Worm (Caenorhabditis elegans) whole organism, young adult: Measurements from ENCODE around the gene cpr-2.

Source experiments
- B0035.1 ChIP-seq: sonication (generic microtip); optimal IDR thresholded peaks from 2 replicates; lab custom pipeline; 2016; ENCODE audit warnings: missing genetic modification characterization, mild to moderate bottlenecking, missing compliant biosample characterization, missing genotype, missing genetic modification reagents
- C06A6.2 ChIP-seq: fragments of 200-800 bp; sonication (Bioruptor generic); conservative IDR thresholded peaks from 2 replicates; pipeline ENCODE4 v1.3.6; 2022; ENCODE audit warnings: missing genetic modification characterization, missing compliant biosample characterization
- F22D6.2 ChIP-seq: sonication (generic microtip); optimal IDR thresholded peaks from 2 replicates; lab custom pipeline; 2016; ENCODE audit warnings: mild to moderate bottlenecking, missing genetic modification characterization, missing compliant biosample characterization
- F52B5.7 ChIP-seq: sonication (generic microtip); optimal IDR thresholded peaks from 2 replicates; lab custom pipeline; 2016; ENCODE audit warnings: mild to moderate bottlenecking, missing genetic modification characterization, missing compliant biosample characterization
- F55B11.4 ChIP-seq: sonication (generic microtip); optimal IDR thresholded peaks from 2 replicates; lab custom pipeline; 2016; ENCODE audit warnings: missing compliant biosample characterization, missing genetic modification characterization, borderline replicate concordance; ENCODE audit not compliant: insufficient read depth
- K12H6.12 ChIP-seq: fragments of 200-800 bp; sonication (Bioruptor generic); optimal IDR thresholded peaks from 2 replicates; lab custom pipeline; 2018; ENCODE audit warnings: mild to moderate bottlenecking, missing genetic modification characterization, missing compliant biosample characterization
- T26A5.8 ChIP-seq: sonication (generic microtip); optimal IDR thresholded peaks from 2 replicates; lab custom pipeline; 2016; ENCODE audit warnings: missing genetic modification characterization, missing compliant biosample characterization
- Y56A3A.18 ChIP-seq: fragments of 200-800 bp; sonication (Bioruptor generic); IDR thresholded peaks from 2 replicates; pipeline ENCODE4 v1.3.6; 2022; ENCODE audit warnings: missing genetic modification reagents, missing genetic modification characterization, missing compliant biosample characterization
- Y79H2A.3 ChIP-seq: fragments of 200-800 bp; sonication (Bioruptor generic); conservative IDR thresholded peaks from 2 replicates; pipeline ENCODE4 v1.3.6; 2022; ENCODE audit warnings: missing genetic modification reagents, missing genetic modification characterization, missing compliant biosample characterization
- akir-1 ChIP-seq: fragments of 200-800 bp; sonication (Bioruptor generic); optimal IDR thresholded peaks from 2 replicates; lab custom pipeline; 2018; ENCODE audit warnings: mild to moderate bottlenecking, missing genetic modification characterization, moderate library complexity, missing compliant biosample characterization
- aptf-2 ChIP-seq: fragments of 200-800 bp; sonication (Bioruptor generic); conservative IDR thresholded peaks from 2 replicates; pipeline ENCODE4 v1.3.6; 2022; ENCODE audit warnings: missing genetic modification reagents, missing genetic modification characterization, missing compliant biosample characterization
- athp-1 ChIP-seq: sonication (generic microtip); optimal IDR thresholded peaks from 2 replicates; lab custom pipeline; 2017; ENCODE audit warnings: mild to moderate bottlenecking, missing genetic modification characterization, missing compliant biosample characterization
- attf-6 ChIP-seq: fragments of 200-800 bp; sonication (Bioruptor generic); IDR thresholded peaks from 2 replicates; pipeline ENCODE4 v1.3.6; 2022; ENCODE audit warnings: missing genetic modification reagents, missing genetic modification characterization, missing compliant biosample characterization
- ccch-3 ChIP-seq: fragments of 200-800 bp; sonication (Bioruptor generic); optimal IDR thresholded peaks from 2 replicates; lab custom pipeline; 2018; ENCODE audit warnings: mild to moderate bottlenecking, missing genetic modification characterization, missing compliant biosample characterization
- cebp-1 ChIP-seq, 2 experiments: fragments of 200-800 bp in 1 of 2; sonication (Bioruptor generic) in 1 of 2; sonication (generic microtip) in 1 of 2; IDR thresholded peaks in 1 of 2; optimal IDR thresholded peaks in 1 of 2; 2 replicates each; pipeline versions ENCODE4 v1.3.6 to Lab custom; 2017 to 2022; ENCODE audit warnings: missing compliant biosample characterization in 2 of 2, missing genetic modification characterization in 2 of 2, mild to moderate bottlenecking in 1 of 2, missing genetic modification reagents in 1 of 2, moderate library complexity in 1 of 2
- ceh-27 ChIP-seq: fragments of 200-800 bp; sonication (Bioruptor generic); optimal IDR thresholded peaks from 2 replicates; lab custom pipeline; 2018; ENCODE audit warnings: mild to moderate bottlenecking, missing genetic modification characterization, moderate library complexity, missing compliant biosample characterization
- ceh-40 ChIP-seq: fragments of 200-800 bp; sonication (Bioruptor generic); IDR thresholded peaks from 2 replicates; pipeline ENCODE4 v1.3.6; 2022; ENCODE audit warnings: missing genetic modification characterization, missing compliant biosample characterization
- chd-7 ChIP-seq: sonication (generic microtip); optimal IDR thresholded peaks from 2 replicates; lab custom pipeline; 2016; ENCODE audit warnings: mild to moderate bottlenecking, missing genetic modification characterization, moderate library complexity, missing compliant biosample characterization
- dox-1 ChIP-seq: fragments of 200-800 bp; sonication (Bioruptor generic); IDR thresholded peaks from 2 replicates; pipeline ENCODE4 v1.3.6; 2022; ENCODE audit warnings: missing genetic modification reagents, missing genetic modification characterization, missing compliant biosample characterization
- dpff-1 ChIP-seq: sonication (generic microtip); optimal IDR thresholded peaks from 2 replicates; lab custom pipeline; 2017; ENCODE audit warnings: mild to moderate bottlenecking, missing genetic modification characterization, missing compliant biosample characterization
- egl-18 ChIP-seq: fragments of 200-800 bp; sonication (Bioruptor generic); IDR thresholded peaks from 2 replicates; pipeline ENCODE4 v1.3.6; 2022; ENCODE audit warnings: missing genetic modification reagents, missing genetic modification characterization, missing compliant biosample characterization
- fkh-3 ChIP-seq: sonication (generic microtip); optimal IDR thresholded peaks from 2 replicates; lab custom pipeline; 2016; ENCODE audit warnings: mild to moderate bottlenecking, missing genetic modification characterization, missing compliant biosample characterization
- hrde-1 ChIP-seq: sonication (generic microtip); optimal IDR thresholded peaks from 2 replicates; lab custom pipeline; 2016; ENCODE audit warnings: missing genetic modification characterization, mild to moderate bottlenecking, missing compliant biosample characterization, moderate library complexity, missing genotype, missing genetic modification reagents, borderline replicate concordance
- lin-40 ChIP-seq: sonication (generic microtip); optimal IDR thresholded peaks from 2 replicates; lab custom pipeline; 2016; ENCODE audit warnings: missing genetic modification characterization, mild to moderate bottlenecking, missing compliant biosample characterization, missing genotype, missing genetic modification reagents
- lsy-27 ChIP-seq: sonication (generic microtip); optimal IDR thresholded peaks from 2 replicates; lab custom pipeline; 2017; ENCODE audit warnings: missing genetic modification characterization, mild to moderate bottlenecking, missing compliant biosample characterization, antibody characterized with exemption, missing genotype, borderline replicate concordance; ENCODE audit not compliant: insufficient read depth
- mxl-1 ChIP-seq: sonication (generic microtip); optimal IDR thresholded peaks from 2 replicates; lab custom pipeline; 2016; ENCODE audit warnings: missing genetic modification characterization, missing compliant biosample characterization
- nfya-1 ChIP-seq: sonication (generic microtip); optimal IDR thresholded peaks from 2 replicates; lab custom pipeline; 2017; ENCODE audit warnings: antibody characterized with exemption, missing compliant biosample characterization, missing genetic modification characterization, borderline replicate concordance; ENCODE audit not compliant: insufficient read depth
- nfya-2 ChIP-seq: fragments of 200-800 bp; sonication (Bioruptor generic); IDR thresholded peaks from 2 replicates; pipeline ENCODE4 v1.3.6; 2022; ENCODE audit warnings: missing genetic modification reagents, missing genetic modification characterization, missing compliant biosample characterization
- nhr-120 ChIP-seq: fragments of 200-800 bp; sonication (Bioruptor generic); IDR thresholded peaks from 2 replicates; pipeline ENCODE4 v1.3.6; 2022; ENCODE audit warnings: missing genetic modification characterization, missing compliant biosample characterization
- nhr-179 ChIP-seq: sonication (generic microtip); optimal IDR thresholded peaks from 2 replicates; lab custom pipeline; 2016; ENCODE audit warnings: mild to moderate bottlenecking, missing genetic modification characterization, missing compliant biosample characterization
- nhr-80 ChIP-seq: sonication (generic microtip); optimal IDR thresholded peaks from 2 replicates; lab custom pipeline; 2016; ENCODE audit warnings: missing genetic modification characterization, missing compliant biosample characterization
- nhr-90 ChIP-seq: sonication (generic microtip); optimal IDR thresholded peaks from 2 replicates; lab custom pipeline; 2016; ENCODE audit warnings: missing genotype, mild to moderate bottlenecking, missing genetic modification characterization, missing compliant biosample characterization
- rcor-1 ChIP-seq: fragments of 200-800 bp; sonication (Bioruptor generic); IDR thresholded peaks from 2 replicates; pipeline ENCODE4 v1.3.6; 2022; ENCODE audit warnings: missing genetic modification reagents, missing genetic modification characterization, missing compliant biosample characterization
- rec-8 ChIP-seq, 2 experiments: sonication (generic microtip); optimal IDR thresholded peaks; 2 replicates each; lab custom pipeline; 2016; ENCODE audit warnings: mild to moderate bottlenecking in 2 of 2, missing genetic modification characterization in 2 of 2, missing genetic modification reagents in 2 of 2, missing genotype in 2 of 2, missing biosample characterization in 1 of 2, missing compliant biosample characterization in 1 of 2, moderate library complexity in 1 of 2
- repo-1 ChIP-seq: sonication (generic microtip); optimal IDR thresholded peaks from 2 replicates; lab custom pipeline; 2017; ENCODE audit warnings: mild to moderate bottlenecking, missing genetic modification characterization, missing compliant biosample characterization
- rpc-1 ChIP-seq, 2 experiments: fragments of 150-350 bp in 1 of 2; sonication (generic microtip) in 1 of 2; optimal IDR thresholded peaks; 2 replicates each; lab custom pipeline; 2014 to 2018; ENCODE audit warnings: missing biosample characterization in 1 of 2, missing genetic modification characterization in 1 of 2, missing genetic modification reagents in 1 of 2, missing genotype in 1 of 2
- somi-1 ChIP-seq: fragments of 200-800 bp; sonication (Bioruptor generic); optimal IDR thresholded peaks from 2 replicates; lab custom pipeline; 2018; ENCODE audit warnings: mild to moderate bottlenecking, missing genetic modification characterization, missing compliant biosample characterization
- unc-130 ChIP-seq: sonication (generic microtip); optimal IDR thresholded peaks from 2 replicates; lab custom pipeline; 2016; ENCODE audit warnings: missing genetic modification reagents, missing genetic modification characterization, missing compliant biosample characterization
- ztf-18 ChIP-seq: sonication (generic microtip); optimal IDR thresholded peaks from 2 replicates; lab custom pipeline; 2016; ENCODE audit warnings: missing genotype, mild to moderate bottlenecking, missing genetic modification characterization, missing compliant biosample characterization
- ztf-26 ChIP-seq: sonication (generic microtip); optimal IDR thresholded peaks from 2 replicates; lab custom pipeline; 2017; ENCODE audit warnings: missing genetic modification characterization, missing compliant biosample characterization

The cpr-2 gene

ce11 chrV:16575900-16576299 lies 42.0 kb upstream of the cpr-2 start, which contains the start of gene str-151:
Gene str-151, plus strand, starts transcription at chrV:16576200.
- TF ChIP-seq unc-130 (GFP tag; lab: Kevin White, UChicago) (no peak), dpff-1 (tag; lab: Kevin White, UChicago) (no peak), hrde-1 (tag; lab: Kevin White, UChicago) (no peak), rec-8 (tag; optimal IDR thresholded peaks at IDR 0.05; lab: Kevin White, UChicago) (no peak), ccch-3 (GFP tag; lab: Kevin White, UChicago) (no peak), Y79H2A.3 (GFP tag; lab: Robert Waterston, UW) (no peak), egl-18 (GFP tag; lab: Robert Waterston, UW) (no peak), repo-1 (tag; lab: Kevin White, UChicago) (no peak), chd-7 (tag; lab: Kevin White, UChicago) (no peak), athp-1 (tag; lab: Kevin White, UChicago) (no peak), nhr-179 (no peak), rpc-1 (optimal IDR thresholded peaks at IDR 0.05; lab: Kevin White, UChicago) (no peak), rpc-1 (tag; optimal IDR thresholded peaks at IDR 0.05; lab: Kevin White, UChicago) (no peak), aptf-2 (no peak), akir-1 (GFP tag; lab: Kevin White, UChicago) (no peak), nfya-2 (GFP tag; lab: Robert Waterston, UW) (no peak), cebp-1 (GFP tag; IDR thresholded peaks at IDR 0.05; lab: Robert Waterston, UW) (no peak), cebp-1 (tag; optimal IDR thresholded peaks at IDR 0.05; lab: Kevin White, UChicago) (no peak), F52B5.7 (no peak), somi-1 (GFP tag; lab: Kevin White, UChicago) (no peak), B0035.1 (no peak)

DNA sequence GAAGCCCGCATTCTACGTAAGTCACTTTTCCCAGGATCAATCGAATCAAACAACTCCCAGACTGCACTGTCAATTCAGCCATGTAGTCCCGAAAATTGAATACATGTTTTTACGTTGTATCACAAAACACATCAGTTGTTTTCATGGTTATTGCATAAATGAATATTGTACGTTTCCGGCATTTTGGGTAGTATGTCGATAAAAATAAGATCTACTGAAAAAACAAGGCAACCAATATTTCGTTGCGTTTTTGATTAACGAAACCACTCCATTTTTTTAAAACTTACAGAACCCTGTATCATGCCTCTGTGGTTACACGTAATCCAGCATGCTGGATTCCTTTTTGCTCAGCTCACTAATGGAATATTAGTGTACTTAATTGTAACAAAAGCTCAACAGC lies 39.3 kb upstream of the cpr-2 start, which contains the start of gene str-149:
TSS of gene str-149 (plus strand) at position 301 of the 400 bp plus-strand sequence.
- no peak for TF ChIP-seq F55B11.4

- TF ChIP-seq nfya-1 (tag; lab: Kevin White, UChicago) (no peak), C06A6.2 (GFP tag; lab: Robert Waterston, UW) (no peak), ceh-40 (GFP tag; lab: Robert Waterston, UW) (no peak), nhr-120 (GFP tag; lab: Robert Waterston, UW) (no peak), rcor-1 (GFP tag; lab: Robert Waterston, UW) (no peak), repo-1 (tag; lab: Kevin White, UChicago) (no peak), nhr-90 (no peak), nhr-80 (tag; lab: Kevin White, UChicago) (no peak), fkh-3 (tag; lab: Kevin White, UChicago) (no peak), Y56A3A.18 (GFP tag; lab: Robert Waterston, UW) (no peak), lsy-27 (tag; lab: Kevin White, UChicago) (no peak)
- TF ChIP-seq, all 124 proteins: peak for 0
Observed at ce11 chrV:16570697-16571096, 36.8 kb upstream of the cpr-2 start, which contains the start of gene nhr-233. Gene nhr-233, minus strand, starts transcription at chrV:16570797.

DNA sequence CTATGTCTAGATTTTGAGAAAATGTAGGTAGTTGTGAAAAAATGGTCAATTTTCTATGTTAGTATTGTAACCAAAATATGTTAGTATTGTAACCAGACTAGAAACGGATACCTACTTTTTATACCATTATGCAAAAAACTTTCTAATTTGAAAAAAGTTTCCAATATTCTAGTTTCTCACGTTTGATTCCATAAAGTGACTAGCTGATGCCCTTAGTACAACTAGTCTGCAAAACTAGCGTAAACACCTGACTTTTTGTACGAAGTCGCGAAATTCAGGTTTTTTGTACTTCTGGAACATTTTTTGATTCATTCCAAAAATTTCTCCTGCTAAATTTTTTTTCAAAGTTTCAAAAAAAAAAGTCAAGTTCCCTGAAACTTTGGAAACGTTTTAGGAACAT lies 34.2 kb upstream of the cpr-2 start:
- TF ChIP-seq K12H6.12 (tag; lab: Kevin White, UChicago) (no peak), nhr-179 (no peak), mxl-1 (tag; lab: Kevin White, UChicago) (no peak), rec-8 (tag; optimal IDR thresholded peaks at IDR 0.05; lab: Kevin White, UChicago) (no peak), F22D6.2 (no peak), athp-1 (tag; lab: Kevin White, UChicago) (no peak), ztf-18 (tag; lab: Kevin White, UChicago) (no peak), T26A5.8 (no peak), lin-40 (no peak), ceh-27 (GFP tag; lab: Kevin White, UChicago) (no peak), dox-1 (GFP tag; lab: Robert Waterston, UW) (no peak), ztf-26 (tag; lab: Kevin White, UChicago) (no peak), attf-6 (GFP tag; lab: Robert Waterston, UW) (no peak)
